Worm (Caenorhabditis elegans) whole organism, L1 larva: ENCODE results near the gene F42A6.1.

Source experiments
- C34B4.2 ChIP-seq: sonication (generic microtip); optimal IDR thresholded peaks from 2 replicates; lab custom pipeline; 2017; ENCODE audit warnings: mild to moderate bottlenecking, missing genetic modification characterization, missing compliant biosample characterization
- Y116A8C.19 ChIP-seq: sonication (generic microtip); optimal IDR thresholded peaks from 2 replicates; lab custom pipeline; 2016; ENCODE audit warnings: missing compliant biosample characterization, missing genetic modification characterization, borderline replicate concordance
- aly-2 ChIP-seq: fragments of 150-350 bp; optimal IDR thresholded peaks from 2 replicates; lab custom pipeline; 2014; ENCODE audit warnings: missing biosample characterization, missing genetic modification characterization
- blmp-1 ChIP-seq: fragments of 150-350 bp; optimal IDR thresholded peaks from 2 replicates; lab custom pipeline; 2014; ENCODE audit warnings: missing biosample characterization, missing genetic modification characterization
- ceh-8 ChIP-seq: fragments of 200-800 bp; sonication (Bioruptor generic); optimal IDR thresholded peaks from 2 replicates; lab custom pipeline; 2018; ENCODE audit warnings: mild to moderate bottlenecking, missing genetic modification characterization, moderate library complexity, missing compliant biosample characterization
- ceh-90 ChIP-seq: sonication (generic microtip); optimal IDR thresholded peaks from 2 replicates; lab custom pipeline; 2016; ENCODE audit warnings: missing genetic modification characterization, missing compliant biosample characterization
- ces-1 ChIP-seq: fragments of 150-350 bp; optimal IDR thresholded peaks from 2 replicates; lab custom pipeline; 2014; ENCODE audit warnings: missing biosample characterization, missing genetic modification reagents, missing genetic modification characterization
- dsc-1 ChIP-seq: sonication (generic microtip); optimal IDR thresholded peaks from 2 replicates; lab custom pipeline; 2016; ENCODE audit warnings: mild to moderate bottlenecking, missing genetic modification characterization, missing compliant biosample characterization
- efl-1 ChIP-seq, 4 experiments: fragments of 150-350 bp; optimal IDR thresholded peaks in 3 of 4; peaks in 1 of 4; 1 replicate in 1 of 4; 2 replicates in 3 of 4; lab custom pipeline; 2014; ENCODE audit warnings: missing biosample characterization in 2 of 4, missing genetic modification characterization in 2 of 4, missing genetic modification reagents in 2 of 4
- egl-27 ChIP-seq, 2 experiments: fragments of 150-350 bp in 1 of 2; sonication (generic microtip); optimal IDR thresholded peaks; 3 replicates each; lab custom pipeline; 2017 to 2018; ENCODE audit warnings: missing biosample characterization in 2 of 2, missing genetic modification characterization in 2 of 2, missing genetic modification reagents in 2 of 2
- elt-2 ChIP-seq: sonication (generic microtip); optimal IDR thresholded peaks from 2 replicates; lab custom pipeline; 2016; ENCODE audit warnings: missing genetic modification characterization, mild to moderate bottlenecking, inconsistent platforms, missing compliant biosample characterization, missing genetic modification reagents
- ets-5 ChIP-seq: fragments of 200-800 bp; sonication (Bioruptor generic); IDR thresholded peaks from 2 replicates; pipeline ENCODE4 v1.3.6; 2022; ENCODE audit warnings: missing genetic modification characterization, missing compliant biosample characterization
- fkh-4 ChIP-seq: sonication (generic microtip); optimal IDR thresholded peaks from 2 replicates; lab custom pipeline; 2016; ENCODE audit warnings: missing compliant biosample characterization, missing genetic modification characterization, borderline replicate concordance
- grh-1 ChIP-seq: fragments of 200-800 bp; sonication (Bioruptor generic); IDR thresholded peaks from 2 replicates; pipeline ENCODE4 v1.3.6; 2022; ENCODE audit warnings: missing genetic modification reagents, missing genetic modification characterization, missing compliant biosample characterization
- hpl-2 ChIP-seq: fragments of 150-350 bp; optimal IDR thresholded peaks from 2 replicates; lab custom pipeline; 2014; ENCODE audit warnings: missing biosample characterization, missing genetic modification reagents, missing genetic modification characterization
- isw-1 ChIP-seq: fragments of 200-800 bp; sonication (Bioruptor generic); IDR thresholded peaks from 2 replicates; pipeline ENCODE4 v1.3.6; 2022; ENCODE audit warnings: missing genetic modification characterization, missing compliant biosample characterization
- jun-1 ChIP-seq: fragments of 150-350 bp; optimal IDR thresholded peaks from 2 replicates; lab custom pipeline; 2014; ENCODE audit warnings: missing biosample characterization, missing genetic modification reagents, missing genetic modification characterization
- lin-39 ChIP-seq: fragments of 150-350 bp; optimal IDR thresholded peaks from 2 replicates; lab custom pipeline; 2014; ENCODE audit warnings: missing biosample characterization, missing genetic modification reagents, missing genetic modification characterization
- lsy-2 ChIP-seq, 2 experiments: fragments of 150-350 bp; optimal IDR thresholded peaks; 2 replicates each; lab custom pipeline; 2014; ENCODE audit warnings: missing biosample characterization in 2 of 2, missing genetic modification characterization in 2 of 2
- mdl-1 ChIP-seq, 2 experiments: fragments of 150-350 bp; optimal IDR thresholded peaks; 2 replicates each; lab custom pipeline; 2014 to 2017; ENCODE audit warnings: missing biosample characterization in 2 of 2, missing genetic modification characterization in 2 of 2, inconsistent platforms in 1 of 2
- mef-2 ChIP-seq: fragments of 150-350 bp; optimal IDR thresholded peaks from 2 replicates; lab custom pipeline; 2014; ENCODE audit warnings: missing biosample characterization, missing genetic modification characterization
- mep-1 ChIP-seq: fragments of 150-350 bp; optimal IDR thresholded peaks from 2 replicates; lab custom pipeline; 2014; ENCODE audit warnings: missing biosample characterization, missing genetic modification characterization
- nhr-11 ChIP-seq: fragments of 150-350 bp; optimal IDR thresholded peaks from 2 replicates; lab custom pipeline; 2014; ENCODE audit warnings: missing biosample characterization, missing genetic modification characterization
- nhr-19 ChIP-seq: fragments of 200-800 bp; sonication (Bioruptor generic); conservative IDR thresholded peaks from 2 replicates; pipeline ENCODE4 v1.3.6; 2022; ENCODE audit warnings: missing genetic modification characterization, missing compliant biosample characterization
- nhr-20 ChIP-seq: sonication (generic microtip); optimal IDR thresholded peaks from 2 replicates; lab custom pipeline; 2016; ENCODE audit warnings: mild to moderate bottlenecking, missing genetic modification characterization, missing compliant biosample characterization
- nhr-237 ChIP-seq: fragments of 150-350 bp; optimal IDR thresholded peaks from 2 replicates; lab custom pipeline; 2014; ENCODE audit warnings: missing biosample characterization, missing genetic modification characterization
- nhr-47 ChIP-seq: sonication (generic microtip); optimal IDR thresholded peaks from 2 replicates; lab custom pipeline; 2016; ENCODE audit warnings: mild to moderate bottlenecking, missing genetic modification characterization, moderate library complexity, missing compliant biosample characterization
- nhr-71 ChIP-seq: sonication (generic microtip); optimal IDR thresholded peaks from 2 replicates; lab custom pipeline; 2016; ENCODE audit warnings: mild to moderate bottlenecking, missing genetic modification characterization, moderate library complexity, missing compliant biosample characterization
- nhr-76 ChIP-seq: sonication (generic microtip); optimal IDR thresholded peaks from 2 replicates; lab custom pipeline; 2017; ENCODE audit warnings: missing biosample characterization, missing genetic modification characterization
- nhr-77 ChIP-seq: fragments of 150-350 bp; optimal IDR thresholded peaks from 2 replicates; lab custom pipeline; 2014; ENCODE audit warnings: missing biosample characterization, missing genetic modification characterization
- nhr-84 ChIP-seq: sonication (generic microtip); optimal IDR thresholded peaks from 2 replicates; lab custom pipeline; 2017; ENCODE audit warnings: missing biosample characterization, missing genetic modification characterization
- rnt-1 ChIP-seq: sonication (generic microtip); optimal IDR thresholded peaks from 2 replicates; lab custom pipeline; 2016; ENCODE audit warnings: mild to moderate bottlenecking, missing genetic modification characterization, moderate library complexity, missing compliant biosample characterization
- skn-1 ChIP-seq: fragments of 150-350 bp; optimal IDR thresholded peaks from 2 replicates; lab custom pipeline; 2014; ENCODE audit warnings: missing biosample characterization, missing genetic modification characterization
- snu-23 ChIP-seq: sonication (generic microtip); optimal IDR thresholded peaks from 2 replicates; lab custom pipeline; 2016; ENCODE audit warnings: missing genetic modification characterization, missing compliant biosample characterization
- sptf-1 ChIP-seq: fragments of 150-350 bp; optimal IDR thresholded peaks from 2 replicates; lab custom pipeline; 2014; ENCODE audit warnings: missing biosample characterization, missing genetic modification characterization
- sup-37 ChIP-seq: fragments of 200-800 bp; sonication (Bioruptor generic); optimal IDR thresholded peaks from 2 replicates; lab custom pipeline; 2018; ENCODE audit warnings: mild to moderate bottlenecking, missing genetic modification characterization, missing compliant biosample characterization
- unc-130 ChIP-seq: fragments of 150-350 bp; optimal IDR thresholded peaks from 2 replicates; lab custom pipeline; 2017; ENCODE audit warnings: missing biosample characterization, missing genetic modification characterization, inconsistent platforms
- unc-30 ChIP-seq: sonication (generic microtip); optimal IDR thresholded peaks from 2 replicates; lab custom pipeline; 2017; ENCODE audit warnings: missing biosample characterization, missing genetic modification characterization
- unc-86 ChIP-seq: sonication (generic microtip); optimal IDR thresholded peaks from 2 replicates; lab custom pipeline; 2016; ENCODE audit warnings: missing genetic modification characterization, missing compliant biosample characterization
- xbp-1 ChIP-seq: sonication (generic microtip); optimal IDR thresholded peaks from 2 replicates; lab custom pipeline; 2016; ENCODE audit warnings: missing genetic modification characterization, missing compliant biosample characterization
- zip-4 ChIP-seq: fragments of 200-800 bp; sonication (Bioruptor generic); optimal IDR thresholded peaks from 2 replicates; lab custom pipeline; 2018; ENCODE audit warnings: mild to moderate bottlenecking, missing genetic modification characterization, moderate library complexity, missing compliant biosample characterization
- ztf-11 ChIP-seq, 2 experiments: sonication (generic microtip); optimal IDR thresholded peaks; 2 replicates each; lab custom pipeline; 2016 to 2017; ENCODE audit warnings: missing genetic modification characterization in 2 of 2, missing biosample characterization in 1 of 2, missing compliant biosample characterization in 1 of 2
- ztf-4 ChIP-seq: fragments of 150-350 bp; optimal IDR thresholded peaks from 2 replicates; lab custom pipeline; 2014; ENCODE audit warnings: missing biosample characterization, missing genetic modification characterization

Gene F42A6.1

ce11 chrIV:3338676-3339075 is 16.2 kb upstream of the F42A6.1 start, which contains the start of gene hrpa-1 (continued):
- no peak for TF ChIP-seq sptf-1 (tag; lab: Kevin White, UChicago)
- TF ChIP-seq nhr-84 (tag; lab: Kevin White, UChicago), result no peak
- peak; percentile 36 for TF ChIP-seq fkh-4 (tag; lab: Kevin White, UChicago)
- TF ChIP-seq aly-2, result no peak
- peak; percentile 12 for TF ChIP-seq zip-4
- peak; percentile 89 for TF ChIP-seq snu-23 (GFP tag; lab: Kevin White, UChicago)
- no peak for TF ChIP-seq C34B4.2 (tag; lab: Kevin White, UChicago)
- TF ChIP-seq nhr-237, result peak; percentile 40
- TF ChIP-seq mef-2 (tag; lab: Kevin White, UChicago), result peak; percentile 23
- peak; percentile 85 for TF ChIP-seq nhr-20 (tag; lab: Kevin White, UChicago)
- peak; percentile 89 for TF ChIP-seq lin-39 (tag; lab: Kevin White, UChicago)
- no peak for TF ChIP-seq nhr-76 (tag; lab: Kevin White, UChicago)
- TF ChIP-seq ztf-4 (tag; lab: Kevin White, UChicago), result peak; percentile 26
- TF ChIP-seq nhr-71, result peak; percentile 93
- TF ChIP-seq skn-1 (tag; lab: Kevin White, UChicago), result peak; percentile 94
- no peak for TF ChIP-seq ces-1 (GFP tag; lab: Kevin White, UChicago)
- TF ChIP-seq jun-1, result peak; percentile 75
- peak; percentile 88 for TF ChIP-seq xbp-1 (tag; lab: Kevin White, UChicago)
- TF ChIP-seq nhr-77 (tag; lab: Kevin White, UChicago), result peak; percentile 73
- peak; percentile 78 for TF ChIP-seq grh-1 (GFP tag; lab: Robert Waterston, UW)
- TF ChIP-seq unc-130, result peak; percentile 29
- TF ChIP-seq dsc-1 (tag; lab: Kevin White, UChicago), result peak; percentile 83
- TF ChIP-seq ets-5 (GFP tag; lab: Robert Waterston, UW), result no peak
- TF ChIP-seq ceh-90, result peak; percentile 34
- no peak for TF ChIP-seq Y116A8C.19 (tag; lab: Kevin White, UChicago)
- peak; percentile 23 for TF ChIP-seq nhr-11 (tag; lab: Kevin White, UChicago)
- TF ChIP-seq elt-2 (tag; lab: Kevin White, UChicago), result peak; percentile 8
- TF ChIP-seq hpl-2, result no peak
- peak; percentile 92 for TF ChIP-seq rnt-1
- TF ChIP-seq unc-30 (tag; lab: Kevin White, UChicago), result no peak
- TF ChIP-seq lsy-2 (tag; optimal IDR thresholded peaks at IDR 0.05; lab: Kevin White, UChicago), result peak; percentile 94 to 97
- peak; percentile 94 for TF ChIP-seq mep-1 (tag; lab: Kevin White, UChicago)
- TF ChIP-seq unc-86 (tag; lab: Kevin White, UChicago), result peak; percentile 85

ce11 chrIV:3341170-3341569 is 13.7 kb upstream of the F42A6.1 start, which contains the start of gene F42A6.2:
Gene F42A6.2 (plus strand): TSS chrIV:3341470.
- no peak for TF ChIP-seq egl-27 (tag; optimal IDR thresholded peaks at IDR 0.05; lab: Kevin White, UChicago)
- no peak for TF ChIP-seq elt-2 (tag; lab: Kevin White, UChicago)
- TF ChIP-seq blmp-1 (tag; lab: Kevin White, UChicago), result no peak
- no peak for TF ChIP-seq nhr-47 (tag; lab: Kevin White, UChicago)
- TF ChIP-seq efl-1 (optimal IDR thresholded peaks at IDR 0.05; lab: Kevin White, UChicago), result no peak
- TF ChIP-seq efl-1 (GFP tag; optimal IDR thresholded peaks at IDR 0.05 in 1 of 2; lab: Kevin White, UChicago), result no peak
- TF ChIP-seq nhr-77 (tag; lab: Kevin White, UChicago), result no peak
- TF ChIP-seq ztf-11 (tag; optimal IDR thresholded peaks at IDR 0.05; lab: Kevin White, UChicago), result no peak
- TF ChIP-seq isw-1 (GFP tag; lab: Robert Waterston, UW), result no peak
- no peak for TF ChIP-seq mdl-1 (tag; optimal IDR thresholded peaks at IDR 0.05; lab: Kevin White, UChicago)

ce11 chrIV:3345484-3345883 is 9.4 kb upstream of the F42A6.1 start:
- TF ChIP-seq nhr-47 (tag; lab: Kevin White, UChicago), result no peak
- TF ChIP-seq sup-37 (GFP tag; lab: Kevin White, UChicago), result no peak
- TF ChIP-seq ceh-8 (GFP tag; lab: Kevin White, UChicago), result no peak
- TF ChIP-seq nhr-19, result no peak
- no peak for TF ChIP-seq hpl-2
